Worm (Caenorhabditis elegans): ENCODE measurements around the gene F22E5.17.
"Not testable (repeated sequence)": the region's sequence is repeated elsewhere in the genome, so short reads cannot be mapped to it uniquely, and the experiment has no call there.

F22E5.17 gene

DNA sequence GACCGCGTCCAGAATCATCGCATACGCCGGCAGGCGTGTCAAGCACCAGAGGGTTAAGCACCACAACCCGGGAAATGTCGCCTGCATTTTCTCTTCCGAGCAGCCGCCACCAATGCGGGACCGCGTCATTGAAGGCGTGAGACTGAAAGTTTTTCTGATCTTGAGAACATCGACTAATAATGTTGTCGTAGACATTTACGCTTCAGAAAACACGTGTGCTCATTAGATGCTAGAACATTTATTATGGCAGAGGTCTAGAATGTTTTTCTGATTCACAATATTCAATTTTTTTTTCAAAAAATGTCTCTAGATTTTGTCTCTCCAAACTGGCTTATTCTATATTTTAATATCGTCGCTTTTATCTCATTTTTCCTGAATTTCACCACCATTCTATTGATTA, 21.2 kb upstream of the F22E5.17 start, which contains the start of gene sri-47:
sri-47 (plus strand) TSS at position 301 of the 400 bp plus-strand sequence.
- TF ChIP-seq pag-3 (tag; optimal IDR thresholded peaks at IDR 0.05; ENCODE audit: borderline replicate concordance) (no peak), nfya-1 (tag; optimal IDR thresholded peaks at IDR 0.05) (no peak), T23F11.4 (GFP tag; optimal IDR thresholded peaks at IDR 0.05) (no peak), odd-2 (tag; optimal IDR thresholded peaks at IDR 0.05) (no peak), pha-4 (tag; optimal IDR thresholded peaks at IDR 0.05) (no peak), gmeb-2 (tag; optimal IDR thresholded peaks at IDR 0.05) (no peak), K09A11.1 (tag; optimal IDR thresholded peaks at IDR 0.05; ENCODE audit: insufficient read depth) (no peak), unc-86 (tag; optimal IDR thresholded peaks at IDR 0.05) (no peak), hlh-30 (tag; optimal IDR thresholded peaks at IDR 0.05; ENCODE audit: insufficient read depth) (no peak)

DNA sequence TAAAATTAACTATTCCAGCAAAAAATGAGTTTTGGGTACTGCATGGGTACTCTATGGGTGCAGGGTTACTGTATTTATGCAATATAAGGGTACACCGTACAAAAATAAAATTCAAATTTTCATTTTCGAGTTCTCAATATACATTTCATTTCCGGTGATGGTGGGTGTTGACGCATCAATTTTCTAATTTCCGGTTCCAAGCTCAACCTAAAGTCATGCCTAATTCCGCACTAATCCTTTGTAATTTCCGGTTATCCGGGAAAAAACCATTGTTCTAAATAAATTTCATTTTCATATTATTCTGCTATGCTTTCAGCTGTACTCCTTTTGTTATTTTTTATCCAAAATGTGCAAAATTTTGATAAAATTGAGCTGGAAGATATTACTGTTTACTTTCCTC, 18.5 kb upstream of the F22E5.17 start, which contains the start of gene gcy-21:
gcy-21 (plus strand) TSS at position 301 of the 400 bp plus-strand sequence.
- TF ChIP-seq F13H6.1 (tag; optimal IDR thresholded peaks at IDR 0.05) (no peak), K09A11.1 (tag; optimal IDR thresholded peaks at IDR 0.05; ENCODE audit: insufficient read depth) (no peak), ceh-48 (tag; optimal IDR thresholded peaks at IDR 0.05) (no peak), lin-11 (tag; optimal IDR thresholded peaks at IDR 0.05) (no peak), ceh-18 (tag; optimal IDR thresholded peaks at IDR 0.05) (no peak), nfya-1 (tag; optimal IDR thresholded peaks at IDR 0.05) (no peak), pat-9 (tag; optimal IDR thresholded peaks at IDR 0.05) (no peak), pqm-1 (tag; optimal IDR thresholded peaks at IDR 0.05) (no peak), ceh-45 (GFP tag; IDR thresholded peaks at IDR 0.05) (no peak), hlh-8 (tag; optimal IDR thresholded peaks at IDR 0.05) (no peak), ceh-14 (tag; optimal IDR thresholded peaks at IDR 0.05) (no peak), ets-4 (tag; optimal IDR thresholded peaks at IDR 0.05) (no peak), ceh-2 (tag; optimal IDR thresholded peaks at IDR 0.05) (no peak), pha-4 (tag; optimal IDR thresholded peaks at IDR 0.05) (no peak), dmd-4 (tag; optimal IDR thresholded peaks at IDR 0.05; ENCODE audit: borderline replicate concordance) (no peak), npax-4 (tag; optimal IDR thresholded peaks at IDR 0.05) (no peak), ttx-3 (tag; optimal IDR thresholded peaks at IDR 0.05) (no peak), ceh-9 (tag; optimal IDR thresholded peaks at IDR 0.05) (no peak), elt-4 (tag; optimal IDR thresholded peaks at IDR 0.05) (no peak)

DNA sequence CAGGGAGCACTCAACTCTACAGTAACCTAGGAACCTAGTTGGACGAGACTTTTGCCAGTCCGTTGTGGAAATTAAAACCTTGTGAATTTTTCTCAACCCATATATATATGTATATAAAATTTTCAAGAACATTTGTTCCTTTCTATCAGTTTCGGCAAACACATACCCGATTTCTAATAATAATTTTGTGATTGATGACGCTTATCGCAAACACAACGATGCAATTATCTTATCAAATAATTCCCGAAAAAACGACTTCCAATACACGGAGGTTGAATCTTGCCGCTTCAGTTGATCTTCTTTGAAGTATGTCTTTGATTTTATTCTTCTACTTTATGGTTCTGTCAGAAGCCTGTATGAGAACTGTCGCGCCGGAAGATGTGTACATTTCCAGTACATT, 12.8 kb upstream of the F22E5.17 start, which contains the start of gene F22E5.2:
F22E5.2 (plus strand) TSS at position 301 of the 400 bp plus-strand sequence.
- TF ChIP-seq nhr-11, lin-11, eyg-1 (tag; optimal IDR thresholded peaks at IDR 0.05): not testable (repeated sequence)

DNA sequence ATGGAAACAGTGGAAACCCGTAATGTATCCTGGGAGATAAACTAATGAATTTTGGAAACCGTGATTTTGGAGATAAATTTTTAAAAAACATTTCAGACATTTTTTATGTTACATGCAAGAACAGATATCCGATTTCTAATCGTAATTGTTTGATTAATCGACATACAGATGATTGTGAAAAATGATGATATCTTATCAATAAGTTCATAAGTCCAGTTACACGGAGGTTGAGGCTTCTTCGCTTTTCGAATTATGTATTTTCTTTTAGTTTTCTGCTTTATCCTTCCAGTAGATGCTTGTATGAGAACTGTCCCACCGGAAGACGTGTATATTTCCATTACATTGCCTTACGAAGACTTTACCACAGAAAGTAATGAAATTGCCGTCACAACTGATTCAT, 12.2 kb upstream of the F22E5.17 start, which contains the start of gene F22E5.22:
F22E5.22 (plus strand) TSS at position 301 of the 400 bp plus-strand sequence.
- no peak for TF ChIP-seq eyg-1 (tag; optimal IDR thresholded peaks at IDR 0.05)
- no peak for TF ChIP-seq madf-2 (tag; optimal IDR thresholded peaks at IDR 0.05)
- TF ChIP-seq nfya-1 (tag; optimal IDR thresholded peaks at IDR 0.05), result no peak
- no peak for TF ChIP-seq pag-3 (tag; optimal IDR thresholded peaks at IDR 0.05; ENCODE audit: borderline replicate concordance)
- no peak for TF ChIP-seq elt-4 (tag; optimal IDR thresholded peaks at IDR 0.05)
- no peak for TF ChIP-seq F13H6.1 (tag; optimal IDR thresholded peaks at IDR 0.05)
- no peak for TF ChIP-seq lim-6 (tag; optimal IDR thresholded peaks at IDR 0.05)
- no peak for TF ChIP-seq K09A11.1 (tag; optimal IDR thresholded peaks at IDR 0.05; ENCODE audit: insufficient read depth)
- TF ChIP-seq ceh-6 (GFP tag; optimal IDR thresholded peaks at IDR 0.05), result no peak
- no peak for TF ChIP-seq che-1 (tag; optimal IDR thresholded peaks at IDR 0.05)
- no peak for TF ChIP-seq fax-1 (tag; optimal IDR thresholded peaks at IDR 0.05)
- TF ChIP-seq mec-3 (tag; optimal IDR thresholded peaks at IDR 0.05; ENCODE audit: borderline replicate concordance), result no peak
- no peak for TF ChIP-seq syd-9 (tag; optimal IDR thresholded peaks at IDR 0.05)
- no peak for TF ChIP-seq Y22D7AL.16 (tag; optimal IDR thresholded peaks at IDR 0.05)
- TF ChIP-seq ceh-9 (tag; optimal IDR thresholded peaks at IDR 0.05), result no peak
- TF ChIP-seq sdc-2 (tag; optimal IDR thresholded peaks at IDR 0.05), result no peak
